Fruit fly (Drosophila melanogaster) whole organism, embryonic: ENCODE results near the gene Mkk4.

ENCODE experiments used
- Atf6 ChIP-seq: fragments of 200-800 bp; sonication (Bioruptor generic); IDR thresholded peaks from 2 replicates; pipeline ENCODE4 v1.3.6; 2022; ENCODE audit warnings: missing biosample characterization, missing genetic modification characterization
- Awh ChIP-seq: fragments of 200-800 bp; sonication (Bioruptor generic); IDR thresholded peaks from 2 replicates; pipeline ENCODE4, ENCODE4 v1.3.6; 2022; ENCODE audit warnings: missing biosample characterization, missing genetic modification characterization
- CG10147 ChIP-seq: fragments of 200-800 bp; sonication (Bioruptor generic); optimal IDR thresholded peaks from 2 replicates; lab custom pipeline; 2019; ENCODE audit warnings: missing biosample characterization, mild to moderate bottlenecking, missing genetic modification characterization, moderate library complexity
- CG10274 ChIP-seq: fragments of 200-800 bp; sonication (Bioruptor generic); optimal IDR thresholded peaks from 3 replicates; lab custom pipeline; 2017; ENCODE audit warnings: missing biosample characterization, mild to moderate bottlenecking, missing genetic modification characterization
- CG10543 ChIP-seq: fragments of 200-800 bp; sonication (Bioruptor generic); optimal IDR thresholded peaks from 3 replicates; lab custom pipeline; 2017; ENCODE audit warnings: missing biosample characterization, mild to moderate bottlenecking, missing genetic modification characterization, moderate library complexity
- CG11398 ChIP-seq: fragments of 200-800 bp; sonication (Bioruptor generic); optimal IDR thresholded peaks from 2 replicates; lab custom pipeline; 2016; ENCODE audit warnings: missing biosample characterization, missing genetic modification characterization
- CG11723 ChIP-seq: fragments of 200-800 bp; sonication (Bioruptor generic); optimal IDR thresholded peaks from 2 replicates; lab custom pipeline; 2017; ENCODE audit warnings: missing biosample characterization, mild to moderate bottlenecking, missing genetic modification characterization
- CG12071 ChIP-seq: fragments of 200-800 bp; sonication (Bioruptor generic); optimal IDR thresholded peaks from 3 replicates; lab custom pipeline; 2018; ENCODE audit warnings: missing biosample characterization, mild to moderate bottlenecking, missing genetic modification characterization
- CG12744 ChIP-seq: fragments of 200-800 bp; sonication (Bioruptor generic); optimal IDR thresholded peaks from 2 replicates; lab custom pipeline; 2016; ENCODE audit warnings: missing biosample characterization, missing genetic modification characterization
- CG14667 ChIP-seq: fragments of 200-800 bp; sonication (Bioruptor generic); IDR thresholded peaks from 2 replicates; pipeline ENCODE4 v1.3.6; 2022; ENCODE audit warnings: missing biosample characterization, missing genetic modification characterization
- CG14965 ChIP-seq: fragments of 200-800 bp; sonication (Bioruptor generic); optimal IDR thresholded peaks from 2 replicates; lab custom pipeline; 2016; ENCODE audit warnings: missing biosample characterization, missing genetic modification characterization, borderline replicate concordance
- CG15073 ChIP-seq: fragments of 200-800 bp; sonication (Bioruptor generic); optimal IDR thresholded peaks from 2 replicates; lab custom pipeline; 2016; ENCODE audit warnings: missing biosample characterization, missing genetic modification characterization
- CG15269 ChIP-seq: fragments of 200-800 bp; sonication (Bioruptor generic); optimal IDR thresholded peaks from 2 replicates; lab custom pipeline; 2018; ENCODE audit warnings: missing biosample characterization, mild to moderate bottlenecking, missing genetic modification characterization, moderate library complexity
- CG15479 ChIP-seq: fragments of 200-800 bp; sonication (Bioruptor generic); optimal IDR thresholded peaks from 3 replicates; lab custom pipeline; 2019; ENCODE audit warnings: missing biosample characterization, mild to moderate bottlenecking, missing genetic modification characterization, moderate library complexity
- CG1647 ChIP-seq: fragments of 200-800 bp; sonication (Bioruptor generic); optimal IDR thresholded peaks from 3 replicates; lab custom pipeline; 2016; ENCODE audit warnings: missing biosample characterization, missing genetic modification characterization
- CG16779 ChIP-seq: fragments of 200-800 bp; sonication (Bioruptor generic); IDR thresholded peaks from 2 replicates; pipeline ENCODE4 v1.3.6; 2022; ENCODE audit warnings: missing biosample characterization, missing genetic modification characterization
- CG17328 ChIP-seq: fragments of 200-800 bp; sonication (Bioruptor generic); IDR thresholded peaks from 2 replicates; pipeline ENCODE4 v1.3.6; 2022; ENCODE audit warnings: missing biosample characterization, missing genetic modification characterization
- CG17385 ChIP-seq: fragments of 200-800 bp; sonication (Bioruptor generic); optimal IDR thresholded peaks from 3 replicates; lab custom pipeline; 2018; ENCODE audit warnings: missing biosample characterization, mild to moderate bottlenecking, missing genetic modification characterization
- CG32772 ChIP-seq: fragments of 200-800 bp; sonication (Bioruptor generic); IDR thresholded peaks from 2 replicates; pipeline ENCODE4 v1.3.6; 2022; ENCODE audit warnings: missing biosample characterization, missing genetic modification characterization
- CG34376 ChIP-seq: fragments of 200-800 bp; sonication (Bioruptor generic); optimal IDR thresholded peaks from 2 replicates; lab custom pipeline; 2018; ENCODE audit warnings: missing biosample characterization, mild to moderate bottlenecking, missing genetic modification characterization
- CG4404 ChIP-seq: fragments of 200-800 bp; sonication (Bioruptor generic); IDR thresholded peaks from 2 replicates; pipeline ENCODE4 v1.3.6; 2022; ENCODE audit warnings: missing biosample characterization, missing genetic modification characterization
- CG4424 ChIP-seq: fragments of 200-800 bp; sonication (Bioruptor generic); optimal IDR thresholded peaks from 3 replicates; lab custom pipeline; 2016; ENCODE audit warnings: missing biosample characterization, missing genetic modification characterization
- CG4730 ChIP-seq: fragments of 200-800 bp; sonication (Bioruptor generic); IDR thresholded peaks from 2 replicates; pipeline ENCODE4 v1.3.6; 2022; ENCODE audit warnings: missing biosample characterization, missing genetic modification characterization
- CG6272 ChIP-seq: fragments of 200-800 bp; sonication (Bioruptor generic); IDR thresholded peaks from 2 replicates; pipeline ENCODE4 v1.3.6; 2022; ENCODE audit warnings: missing biosample characterization, missing genetic modification characterization
- CG7357 ChIP-seq: fragments of 200-800 bp; sonication (Bioruptor generic); IDR thresholded peaks from 3 replicates; pipeline ENCODE4 v1.3.6; 2022; ENCODE audit warnings: missing biosample characterization, missing genetic modification characterization
- CG7556 ChIP-seq: fragments of 200-800 bp; sonication (Bioruptor generic); optimal IDR thresholded peaks from 2 replicates; lab custom pipeline; 2017; ENCODE audit warnings: missing biosample characterization, mild to moderate bottlenecking, missing genetic modification characterization
- CG9817 ChIP-seq: fragments of 200-800 bp; sonication (Bioruptor generic); optimal IDR thresholded peaks from 2 replicates; lab custom pipeline; 2018; ENCODE audit warnings: missing biosample characterization, mild to moderate bottlenecking, missing genetic modification characterization, moderate library complexity
- Dip2 ChIP-seq: fragments of 200-800 bp; sonication (Bioruptor generic); IDR thresholded peaks from 2 replicates; pipeline ENCODE4 v1.3.6; 2022; ENCODE audit warnings: missing biosample characterization, missing genetic modification characterization
- Dp ChIP-seq: fragments of 200-800 bp; sonication (Bioruptor generic); optimal IDR thresholded peaks from 2 replicates; lab custom pipeline; 2018; ENCODE audit warnings: missing biosample characterization, mild to moderate bottlenecking, missing genetic modification characterization, moderate library complexity
- Gug ChIP-seq: fragments of 200-800 bp; sonication (Bioruptor generic); IDR thresholded peaks from 4 replicates; pipeline ENCODE4 v1.3.6; 2022; ENCODE audit warnings: missing biosample characterization, missing genetic modification characterization
- Hr3 ChIP-seq: fragments of 200-800 bp; sonication (Bioruptor generic); optimal IDR thresholded peaks from 3 replicates; lab custom pipeline; 2016; ENCODE audit warnings: missing biosample characterization, missing genetic modification characterization
- Lhr ChIP-seq: fragments of 200-800 bp; sonication (Bioruptor generic); optimal IDR thresholded peaks from 3 replicates; lab custom pipeline; 2017; ENCODE audit warnings: mild to moderate bottlenecking, missing biosample characterization, missing genetic modification reagents, missing genetic modification characterization
- Mes4 ChIP-seq: fragments of 200-800 bp; sonication (Bioruptor generic); optimal IDR thresholded peaks from 2 replicates; lab custom pipeline; 2016; ENCODE audit warnings: missing biosample characterization, missing genetic modification characterization
- Optix ChIP-seq: fragments of 200-800 bp; sonication (Bioruptor generic); IDR thresholded peaks from 3 replicates; pipeline ENCODE4 v1.3.6; 2022; ENCODE audit warnings: missing biosample characterization, missing genetic modification characterization
- PHDP ChIP-seq: fragments of 200-800 bp; sonication (Bioruptor generic); optimal IDR thresholded peaks from 3 replicates; lab custom pipeline; 2018; ENCODE audit warnings: missing biosample characterization, mild to moderate bottlenecking, missing genetic modification characterization, moderate library complexity
- Sox100B ChIP-seq: fragments of 200-800 bp; sonication (Bioruptor generic); optimal IDR thresholded peaks from 3 replicates; lab custom pipeline; 2018; ENCODE audit warnings: missing biosample characterization, mild to moderate bottlenecking, missing genetic modification characterization
- Trl ChIP-seq, 3 experiments: fragments of >200 bp in 2 of 3; fragments of 200-800 bp in 1 of 3; sonication (Bioruptor generic) in 1 of 3; optimal IDR thresholded peaks; 2 replicates in 1 of 3; 3 replicates in 2 of 3; lab custom pipeline; 2016 to 2017; ENCODE audit warnings: missing biosample characterization in 1 of 3, missing genetic modification characterization in 1 of 3
- bbx ChIP-seq: fragments of 200-800 bp; sonication (Bioruptor generic); IDR thresholded peaks from 2 replicates; pipeline ENCODE4 v1.3.6; 2022; ENCODE audit warnings: missing biosample characterization, missing genetic modification characterization; ENCODE audit not compliant: partially characterized antibody
- cg ChIP-seq: fragments of 200-800 bp; sonication (Bioruptor generic); optimal IDR thresholded peaks from 3 replicates; lab custom pipeline; 2019; ENCODE audit warnings: missing biosample characterization, mild to moderate bottlenecking, missing genetic modification characterization, moderate library complexity
- cwo ChIP-seq: fragments of 200-800 bp; sonication (Bioruptor generic); optimal IDR thresholded peaks from 3 replicates; lab custom pipeline; 2017; ENCODE audit warnings: missing biosample characterization, missing genetic modification characterization, mild to moderate bottlenecking, moderate library complexity, missing genetic modification reagents
- danr ChIP-seq: fragments of 200-800 bp; sonication (Bioruptor generic); IDR thresholded peaks from 2 replicates; pipeline ENCODE4 v1.3.6; 2022; ENCODE audit warnings: missing biosample characterization, missing genetic modification characterization
- fd102C ChIP-seq: fragments of 200-800 bp; sonication (Bioruptor generic); optimal IDR thresholded peaks from 2 replicates; lab custom pipeline; 2018; ENCODE audit warnings: missing biosample characterization, mild to moderate bottlenecking, missing genetic modification characterization, moderate library complexity
- gce ChIP-seq: fragments of 200-800 bp; sonication (Bioruptor generic); IDR thresholded peaks from 3 replicates; pipeline ENCODE4 v1.3.6; 2022; ENCODE audit warnings: missing biosample characterization, missing genetic modification characterization
- insv ChIP-seq, 2 experiments: fragments of 200-800 bp; sonication (Bioruptor generic); optimal IDR thresholded peaks; 3 replicates each; lab custom pipeline; 2016 to 2018; ENCODE audit warnings: missing biosample characterization in 2 of 2, missing genetic modification characterization in 2 of 2
- jigr1 ChIP-seq: fragments of 200-800 bp; sonication (Bioruptor generic); IDR thresholded peaks from 3 replicates; pipeline ENCODE4 v1.3.6; 2022; ENCODE audit warnings: missing biosample characterization, missing genetic modification characterization
- pum ChIP-seq: fragments of 200-800 bp; sonication (Bioruptor generic); optimal IDR thresholded peaks from 2 replicates; lab custom pipeline; 2016; ENCODE audit warnings: missing biosample characterization, missing genetic modification characterization
- ro ChIP-seq: fragments of 200-800 bp; sonication (Bioruptor generic); IDR thresholded peaks from 2 replicates; pipeline ENCODE4 v1.3.6; 2022; ENCODE audit warnings: missing biosample characterization, missing genetic modification characterization
- slbo ChIP-seq: fragments of 200-800 bp; sonication (Bioruptor generic); IDR thresholded peaks from 2 replicates; pipeline ENCODE4 v1.3.6; 2022; ENCODE audit warnings: missing biosample characterization, missing genetic modification characterization
- slp2 ChIP-seq: fragments of 200-800 bp; sonication (Bioruptor generic); optimal IDR thresholded peaks from 2 replicates; lab custom pipeline; 2016; ENCODE audit warnings: missing biosample characterization, missing genetic modification characterization

The Mkk4 gene

dm6 chr3R:8669029-8669707 lies 18.6 kb upstream of the Mkk4 start (continued):
- TF ChIP-seq CG6272 (peak; percentile 86), CG11723 (GFP tag; lab: Kevin White, UChicago) (peak; percentile 95), CG32772 (GFP tag; lab: Robert Waterston, UW) (peak; percentile 93), slp2 (GFP tag; lab: Kevin White, UChicago) (peak; percentile 96), CG17328 (GFP tag; lab: Robert Waterston, UW) (peak; percentile 98), Awh (GFP tag; lab: Robert Waterston, UW) (peak; percentile 98), Atf6 (GFP tag; lab: Robert Waterston, UW) (peak; percentile 97), cg (GFP tag; lab: Kevin White, UChicago) (no peak), CG10274 (peak; percentile 89), Dip2 (peak; percentile 51; the same call in 1 of the 2 replicates), CG10147 (peak; percentile 97), PHDP (peak; percentile 99), slbo (peak; percentile 96), CG34376 (GFP tag; lab: Kevin White, UChicago) (peak; percentile 99), CG4404 (GFP tag; lab: Robert Waterston, UW) (peak; percentile 88), Mes4 (GFP tag; lab: Kevin White, UChicago) (peak; percentile 94), ro (peak; percentile 87), CG16779 (peak; percentile 96), Trl (optimal IDR thresholded peaks at IDR 0.05; lab: Kevin White, UChicago) (peak; percentile 78 to 85), Trl (GFP tag; optimal IDR thresholded peaks at IDR 0.05; lab: Kevin White, UChicago) (peak; percentile 98), Optix (GFP tag; lab: Robert Waterston, UW) (peak; percentile 95), CG4424 (GFP tag; lab: Kevin White, UChicago) (peak; percentile 98), CG14667 (GFP tag; lab: Robert Waterston, UW) (peak; percentile 90), danr (GFP tag; lab: Robert Waterston, UW) (peak; percentile 89), Sox100B (GFP tag; lab: Kevin White, UChicago) (peak; percentile 95), fd102C (GFP tag; lab: Kevin White, UChicago) (peak; percentile 89), pum (peak; percentile 97), Hr3 (peak; percentile 96), Dp (peak; percentile 38), CG12071 (peak; percentile 99), CG15269 (tag; lab: Kevin White, UChicago) (peak; percentile 98), cwo (GFP tag; lab: Kevin White, UChicago) (peak; percentile 97), CG14965 (GFP tag; lab: Kevin White, UChicago) (peak; percentile 80), gce (GFP tag; lab: Robert Waterston, UW) (peak; percentile 96), CG4730 (GFP tag; lab: Robert Waterston, UW) (peak; percentile 89), CG17385 (GFP tag; lab: Kevin White, UChicago) (peak; percentile 96), CG7357 (peak; percentile 87), bbx (peak; percentile 75), CG11398 (GFP tag; lab: Kevin White, UChicago) (peak; percentile 96), CG10543 (GFP tag; lab: Kevin White, UChicago) (peak; percentile 98), CG9817 (tag; lab: Kevin White, UChicago) (peak; percentile 94), Lhr (GFP tag; lab: Kevin White, UChicago) (peak; percentile 94), CG12744 (GFP tag; lab: Kevin White, UChicago) (peak; percentile 97), jigr1 (GFP tag; lab: Robert Waterston, UW) (peak; percentile 80; the same call in 2 of the 3 replicates), CG1647 (peak; percentile 97), CG15073 (GFP tag; lab: Kevin White, UChicago) (peak; percentile 83), CG7556 (peak; percentile 98), Gug (GFP tag; lab: Robert Waterston, UW) (peak; percentile 92), insv (GFP tag; optimal IDR thresholded peaks at IDR 0.05; lab: Kevin White, UChicago) (peak; percentile 53 to 81), CG15479 (peak; percentile 55)
